Worm (Caenorhabditis elegans): Measurements from ENCODE around the gene rpt-4.

Gene rpt-4

ce11 chrII:21953-22352 is 24.1 kb downstream of the rpt-4 start:
- TF ChIP-seq lsy-27 (tag; optimal IDR thresholded peaks at IDR 0.05; ENCODE audit: borderline replicate concordance, insufficient read depth) (no peak), zim-3 (tag; optimal IDR thresholded peaks at IDR 0.05) (no peak), Y67H2A.10 (GFP tag; conservative IDR thresholded peaks at IDR 0.05) (no peak), C06A6.2 (GFP tag; conservative IDR thresholded peaks at IDR 0.05) (no peak), cebp-2 (GFP tag; IDR thresholded peaks at IDR 0.05) (no peak), sptf-2 (GFP tag; optimal IDR thresholded peaks at IDR 0.05) (no peak), nhr-120 (GFP tag; IDR thresholded peaks at IDR 0.05) (no peak), ccch-3 (GFP tag; optimal IDR thresholded peaks at IDR 0.05) (no peak), F57A8.1 (GFP tag; optimal IDR thresholded peaks at IDR 0.05) (no peak), T07F8.4 (tag; optimal IDR thresholded peaks at IDR 0.05) (no peak), dox-1 (GFP tag; IDR thresholded peaks at IDR 0.05) (no peak), rpc-1 (optimal IDR thresholded peaks at IDR 0.05) (no peak), rpc-1 (tag; optimal IDR thresholded peaks at IDR 0.05) (no peak), Y53F4B.3 (GFP tag; IDR thresholded peaks at IDR 0.05) (no peak)

- TF ChIP-seq ztf-3 (GFP tag; optimal IDR thresholded peaks at IDR 0.05), result no peak
- no peak for TF ChIP-seq sptf-2 (GFP tag; optimal IDR thresholded peaks at IDR 0.05)
- TF ChIP-seq aptf-2 (GFP tag; conservative IDR thresholded peaks at IDR 0.05), result no peak
- no peak for TF ChIP-seq repo-1 (tag; optimal IDR thresholded peaks at IDR 0.05)
- TF ChIP-seq mel-28 (tag; optimal IDR thresholded peaks at IDR 0.05; ENCODE audit: borderline replicate concordance), result no peak
- TF ChIP-seq gei-17 (GFP tag; optimal IDR thresholded peaks at IDR 0.05), result no peak
- no peak for TF ChIP-seq hrde-1 (tag; optimal IDR thresholded peaks at IDR 0.05; ENCODE audit: borderline replicate concordance)
- no peak for TF ChIP-seq attf-5 (GFP tag; optimal IDR thresholded peaks at IDR 0.05)
- no peak for TF ChIP-seq nhr-80 (tag; optimal IDR thresholded peaks at IDR 0.05)
- no peak for TF ChIP-seq snpc-4 (GFP tag; optimal IDR thresholded peaks at IDR 0.05)
- TF ChIP-seq snpc-4 (tag; optimal IDR thresholded peaks at IDR 0.05), result no peak
- no peak for TF ChIP-seq ets-4 (GFP tag; optimal IDR thresholded peaks at IDR 0.05)
- TF ChIP-seq hlh-12 (tag; optimal IDR thresholded peaks at IDR 0.05), result no peak
- TF ChIP-seq fkh-3 (tag; optimal IDR thresholded peaks at IDR 0.05), result no peak
- no peak for TF ChIP-seq tbp1 (GFP tag; optimal IDR thresholded peaks at IDR 0.05)
- no peak for TF ChIP-seq egl-44 (GFP tag; IDR thresholded peaks at IDR 0.05)
- TF ChIP-seq die-1 (tag; optimal IDR thresholded peaks at IDR 0.05), result no peak
- TF ChIP-seq xnd-1 (tag; optimal IDR thresholded peaks at IDR 0.05), result no peak
- TF ChIP-seq bed-2 (GFP tag; IDR thresholded peaks at IDR 0.05), result no peak
- no peak for TF ChIP-seq zfh-2 (GFP tag; conservative IDR thresholded peaks at IDR 0.05)
- no peak for TF ChIP-seq F57A8.1 (GFP tag; optimal IDR thresholded peaks at IDR 0.05)
These were observed 26.8 kb downstream of the rpt-4 start, which contains the start of gene gmeb-1 for ce11 chrII:19238-19637. Gene gmeb-1, plus strand, starts transcription at chrII:19538.

- TF ChIP-seq athp-1 (tag; optimal IDR thresholded peaks at IDR 0.05) (no peak), C06A6.2 (GFP tag; conservative IDR thresholded peaks at IDR 0.05) (0 out of 2 replicates have a peak, but pooled peaks have one; percentile 36), B0019.2 (GFP tag; conservative IDR thresholded peaks at IDR 0.05) (no peak), nhr-80 (tag; optimal IDR thresholded peaks at IDR 0.05) (peak; percentile 83), F55B11.4 (tag; optimal IDR thresholded peaks at IDR 0.05; ENCODE audit: borderline replicate concordance, insufficient read depth) (no peak), atf-7 (tag; optimal IDR thresholded peaks at IDR 0.05) (peak; percentile 71), rcor-1 (GFP tag; IDR thresholded peaks at IDR 0.05) (0 out of 2 replicates have a peak, but pooled peaks have one; percentile 20), snpc-1.1 (tag; optimal IDR thresholded peaks at IDR 0.05; ENCODE audit: insufficient read depth) (no peak), F39B2.1 (GFP tag; IDR thresholded peaks at IDR 0.05) (no peak), ceh-91 (GFP tag; IDR thresholded peaks at IDR 0.05) (no peak), ama-1 (optimal IDR thresholded peaks at IDR 0.05) (no peak), ama-1 (GFP tag; optimal IDR thresholded peaks at IDR 0.05) (no peak), ekl-4 (GFP tag; IDR thresholded peaks at IDR 0.05) (peak; percentile 35; the same call in 1 of the 2 replicates), C17E4.6 (GFP tag; IDR thresholded peaks at IDR 0.05) (no peak), sdz-38 (tag; optimal IDR thresholded peaks at IDR 0.05) (no peak), ceh-100 (GFP tag; IDR thresholded peaks at IDR 0.05) (no peak), hmg-20 (GFP tag; IDR thresholded peaks at IDR 0.05) (no peak), nfya-1 (tag; optimal IDR thresholded peaks at IDR 0.05; ENCODE audit: borderline replicate concordance, insufficient read depth) (no peak)
These were observed 27.2 kb downstream of the rpt-4 start for ce11 chrII:18787-19186.

All from whole organism, young adult.